ENCODE assay signal across 3 worm cellular contexts in the genomic region with DNA sequence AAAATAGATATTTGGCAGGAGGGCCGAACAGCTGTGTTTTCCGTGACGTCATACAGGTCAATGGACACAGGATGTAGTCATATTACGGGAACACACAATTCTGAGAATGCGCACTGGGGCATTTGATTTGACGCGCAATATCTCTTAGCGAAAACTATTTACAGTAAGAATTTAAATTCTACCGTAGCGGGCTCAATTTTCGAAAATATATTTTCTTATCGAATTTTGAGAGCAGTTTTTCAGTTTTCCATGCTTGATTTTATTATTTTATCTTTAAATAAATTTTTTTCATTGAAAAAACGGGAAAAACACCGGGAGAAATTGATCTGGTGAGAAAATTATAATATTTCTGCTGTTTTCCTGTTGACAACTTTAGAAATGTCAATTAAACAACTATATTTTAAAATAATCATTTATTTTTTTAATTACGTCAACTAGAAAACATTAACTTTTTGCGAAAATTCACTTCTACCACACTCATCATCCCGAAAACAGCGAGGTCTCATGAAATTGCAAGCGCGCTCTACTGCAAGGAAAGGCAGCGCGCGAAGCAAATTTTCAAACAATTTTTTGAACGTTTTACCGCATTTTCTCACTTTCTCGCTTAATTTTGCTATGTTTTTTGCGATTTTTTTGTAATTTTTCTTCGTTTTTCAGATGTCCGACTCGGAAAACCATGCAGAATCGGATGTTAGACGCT.
TF ChIP-seq lines count a peak whose summit lies in the region.

A gene (minus strand): TSS at position 51 of the 700 bp plus-strand sequence.
A gene (plus strand): TSS at position 658 of the 700 bp plus-strand sequence.

TF ChIP-seq in whole organism, L1 larva, 84 proteins besides CTCF, POLR2A, EP300 and RAD21 (continued from another document and continues in another):
- TF ChIP-seq mep-1 (tag; optimal IDR thresholded peaks at IDR 0.05; lab: Kevin White, UChicago) (peak; percentile 86), tlp-1 (tag; optimal IDR thresholded peaks at IDR 0.05; lab: Kevin White, UChicago) (no peak), fos-1 (tag; optimal IDR thresholded peaks at IDR 0.05; lab: Kevin White, UChicago) (peak; percentile 71), pax-3 (tag; optimal IDR thresholded peaks at IDR 0.05; lab: Kevin White, UChicago) (peak; percentile 83), ceh-63 (GFP tag; optimal IDR thresholded peaks at IDR 0.05; lab: Kevin White, UChicago) (no peak), aha-1 (tag; optimal IDR thresholded peaks at IDR 0.05; lab: Kevin White, UChicago) (no peak), grh-1 (GFP tag; IDR thresholded peaks at IDR 0.05; lab: Robert Waterston, UW) (0 out of 2 replicates have a peak, but pooled peaks have one; percentile 12), ama-1 (optimal IDR thresholded peaks at IDR 0.05; lab: Kevin White, UChicago) (no peak), unc-30 (tag; optimal IDR thresholded peaks at IDR 0.05; lab: Kevin White, UChicago) (no peak), unc-98 (GFP tag; IDR thresholded peaks at IDR 0.05; lab: Robert Waterston, UW) (no peak; the same call in 1 of the 2 replicates), mdl-1 (tag; optimal IDR thresholded peaks at IDR 0.05; lab: Kevin White, UChicago) (peak in 1 of 2 experiments; percentile 68), nhr-76 (tag; optimal IDR thresholded peaks at IDR 0.05; lab: Kevin White, UChicago) (no peak), hpl-2 (GFP tag; optimal IDR thresholded peaks at IDR 0.05; lab: Kevin White, UChicago) (no peak), lin-35 (GFP tag; optimal IDR thresholded peaks at IDR 0.05; lab: Kevin White, UChicago) (peak; percentile 92 to 97), F16B12.6 (tag; optimal IDR thresholded peaks at IDR 0.05; lab: Kevin White, UChicago) (peak; percentile 67), mef-2 (tag; optimal IDR thresholded peaks at IDR 0.05; lab: Kevin White, UChicago) (no peak), sox-4 (tag; optimal IDR thresholded peaks at IDR 0.05; lab: Kevin White, UChicago) (peak; percentile 31), lin-14 (GFP tag; optimal IDR thresholded peaks at IDR 0.05; lab: Kevin White, UChicago) (no peak), fkh-4 (tag; optimal IDR thresholded peaks at IDR 0.05; lab: Kevin White, UChicago; ENCODE audit: borderline replicate concordance) (no peak), alr-1 (tag; optimal IDR thresholded peaks at IDR 0.05; lab: Kevin White, UChicago; ENCODE audit: borderline replicate concordance) (peak; percentile 74), nhr-71 (tag; optimal IDR thresholded peaks at IDR 0.05; lab: Kevin White, UChicago) (peak; percentile 87), fkh-8 (tag; optimal IDR thresholded peaks at IDR 0.05; lab: Kevin White, UChicago) (peak; percentile 89), egl-27 (tag; optimal IDR thresholded peaks at IDR 0.05; lab: Kevin White, UChicago) (no peak), egl-13 (tag; optimal IDR thresholded peaks at IDR 0.05; lab: Kevin White, UChicago) (peak; percentile 68), sup-37 (GFP tag; optimal IDR thresholded peaks at IDR 0.05; lab: Kevin White, UChicago) (no peak), jun-1 (tag; optimal IDR thresholded peaks at IDR 0.05; lab: Kevin White, UChicago) (peak; percentile 52), lin-15B (tag; optimal IDR thresholded peaks at IDR 0.05; lab: Kevin White, UChicago) (peak; percentile 91), ces-1 (GFP tag; optimal IDR thresholded peaks at IDR 0.05; lab: Kevin White, UChicago) (no peak), fkh-10 (GFP tag; optimal IDR thresholded peaks at IDR 0.05; lab: Kevin White, UChicago) (peak; percentile 55), C04F5.9 (tag; optimal IDR thresholded peaks at IDR 0.05; lab: Kevin White, UChicago) (peak; percentile 49), efl-1 (optimal IDR thresholded peaks at IDR 0.05; lab: Kevin White, UChicago) (peak; percentile 95 to 96), efl-1 (GFP tag; optimal IDR thresholded peaks at IDR 0.05 in 1 of 2; lab: Kevin White, UChicago) (peak; percentile 92 to 99), hlh-4 (tag; optimal IDR thresholded peaks at IDR 0.05; lab: Kevin White, UChicago) (no peak), nhr-77 (tag; optimal IDR thresholded peaks at IDR 0.05; lab: Kevin White, UChicago) (peak; percentile 40), nhr-84 (tag; optimal IDR thresholded peaks at IDR 0.05; lab: Kevin White, UChicago) (no peak), swsn-7 (tag; optimal IDR thresholded peaks at IDR 0.05; lab: Kevin White, UChicago) (peak; percentile 57), lin-13 (GFP tag; optimal IDR thresholded peaks at IDR 0.05; lab: Kevin White, UChicago) (peak; percentile 77), ztf-11 (tag; optimal IDR thresholded peaks at IDR 0.05; lab: Kevin White, UChicago) (peak in 1 of 2 experiments; percentile 85), C16A3.4 (tag; optimal IDR thresholded peaks at IDR 0.05; lab: Kevin White, UChicago) (peak; percentile 90), irx-1 (tag; optimal IDR thresholded peaks at IDR 0.05; lab: Kevin White, UChicago) (peak; percentile 50)

TF ChIP-seq in whole organism, L3 larva, 47 proteins besides CTCF, POLR2A, EP300 and RAD21 (continued from another document):
- TF ChIP-seq ztf-4 (tag; optimal IDR thresholded peaks at IDR 0.05; lab: Kevin White, UChicago) (no peak), elt-3 (tag; optimal IDR thresholded peaks at IDR 0.05; lab: Kevin White, UChicago) (no peak), tbx-2 (tag; optimal IDR thresholded peaks at IDR 0.05; lab: Kevin White, UChicago) (no peak), lsy-12 (tag; optimal IDR thresholded peaks at IDR 0.05; lab: Kevin White, UChicago) (no peak), lin-39 (tag; optimal IDR thresholded peaks at IDR 0.05; lab: Kevin White, UChicago) (peak; percentile 45), ceh-82 (tag; optimal IDR thresholded peaks at IDR 0.05; lab: Kevin White, UChicago) (no peak), fkh-2 (tag; optimal IDR thresholded peaks at IDR 0.05; lab: Kevin White, UChicago) (no peak), nhr-11 (tag; optimal IDR thresholded peaks at IDR 0.05; lab: Kevin White, UChicago) (no peak), nhr-25 (tag; optimal IDR thresholded peaks at IDR 0.05; lab: Kevin White, UChicago) (peak; percentile 80), unc-39 (tag; optimal IDR thresholded peaks at IDR 0.05; lab: Kevin White, UChicago) (no peak), nhr-23 (tag; optimal IDR thresholded peaks at IDR 0.05; lab: Kevin White, UChicago) (peak; percentile 89), hmg-11 (tag; optimal IDR thresholded peaks at IDR 0.05; lab: Kevin White, UChicago) (peak; percentile 36), egl-27 (tag; optimal IDR thresholded peaks at IDR 0.05; lab: Kevin White, UChicago) (no peak), eor-1 (tag; optimal IDR thresholded peaks at IDR 0.05; lab: Kevin White, UChicago) (no peak), R02D3.7 (tag; optimal IDR thresholded peaks at IDR 0.05; lab: Kevin White, UChicago) (peak; percentile 39), mml-1 (tag; optimal IDR thresholded peaks at IDR 0.05; lab: Kevin White, UChicago) (no peak), pha-4 (tag; optimal IDR thresholded peaks at IDR 0.05; lab: Kevin White, UChicago) (peak; percentile 84), pqm-1 (tag; optimal IDR thresholded peaks at IDR 0.05; lab: Kevin White, UChicago) (peak; percentile 17), sea-2 (GFP tag; optimal IDR thresholded peaks at IDR 0.05; lab: Kevin White, UChicago) (no peak), zag-1 (tag; optimal IDR thresholded peaks at IDR 0.05; lab: Kevin White, UChicago) (no peak), elt-1 (tag; optimal IDR thresholded peaks at IDR 0.05; lab: Kevin White, UChicago) (no peak), ZK546.5 (tag; optimal IDR thresholded peaks at IDR 0.05; lab: Kevin White, UChicago) (no peak), skn-1 (tag; optimal IDR thresholded peaks at IDR 0.05; lab: Kevin White, UChicago) (peak; percentile 67), fkh-10 (GFP tag; optimal IDR thresholded peaks at IDR 0.05; lab: Kevin White, UChicago) (peak; percentile 27), ama-1 (optimal IDR thresholded peaks at IDR 0.05; lab: Kevin White, UChicago) (no peak), elt-2 (tag; optimal IDR thresholded peaks at IDR 0.05; lab: Kevin White, UChicago) (peak; percentile 52), aly-2 (tag; optimal IDR thresholded peaks at IDR 0.05; lab: Kevin White, UChicago) (no peak), unc-62 (GFP tag; optimal IDR thresholded peaks at IDR 0.05; lab: Kevin White, UChicago) (no peak), nhr-237 (tag; optimal IDR thresholded peaks at IDR 0.05; lab: Kevin White, UChicago) (no peak), nhr-12 (tag; optimal IDR thresholded peaks at IDR 0.05; lab: Kevin White, UChicago) (no peak)

TF ChIP-seq in whole organism, young adult, 124 proteins besides CTCF, POLR2A, EP300 and RAD21 (continued from another document and continues in another):
- TF ChIP-seq hrde-1 (tag; optimal IDR thresholded peaks at IDR 0.05; lab: Kevin White, UChicago; ENCODE audit: borderline replicate concordance) (no peak), B0019.2 (GFP tag; conservative IDR thresholded peaks at IDR 0.05; lab: Robert Waterston, UW) (0 out of 2 replicates have a peak, but pooled peaks have one; percentile 28), efl-1 (GFP tag; optimal IDR thresholded peaks at IDR 0.05; lab: Kevin White, UChicago) (peak; percentile 95), mxl-1 (tag; optimal IDR thresholded peaks at IDR 0.05; lab: Kevin White, UChicago) (no peak), fkh-3 (tag; optimal IDR thresholded peaks at IDR 0.05; lab: Kevin White, UChicago) (no peak), lsl-1 (GFP tag; optimal IDR thresholded peaks at IDR 0.05; lab: Kevin White, UChicago) (peak; percentile 65), hlh-26 (GFP tag; conservative IDR thresholded peaks at IDR 0.05; lab: Robert Waterston, UW) (no peak), ztf-28 (GFP tag; IDR thresholded peaks at IDR 0.05; lab: Robert Waterston, UW) (0 out of 2 replicates have a peak, but pooled peaks have one; percentile 64), madf-3 (GFP tag; IDR thresholded peaks at IDR 0.05; lab: Robert Waterston, UW) (0 out of 2 replicates have a peak, but pooled peaks have one; percentile 40), rpc-1 (optimal IDR thresholded peaks at IDR 0.05; lab: Kevin White, UChicago) (no peak), rpc-1 (tag; optimal IDR thresholded peaks at IDR 0.05; lab: Kevin White, UChicago) (no peak), Y79H2A.3 (GFP tag; conservative IDR thresholded peaks at IDR 0.05; lab: Robert Waterston, UW) (no peak), K12H6.12 (tag; optimal IDR thresholded peaks at IDR 0.05; lab: Kevin White, UChicago) (peak; percentile 43), nhr-80 (tag; optimal IDR thresholded peaks at IDR 0.05; lab: Kevin White, UChicago) (peak; percentile 26), him-1 (tag; optimal IDR thresholded peaks at IDR 0.05; lab: Kevin White, UChicago) (peak; percentile 46), F10E7.11 (tag; optimal IDR thresholded peaks at IDR 0.05; lab: Kevin White, UChicago) (no peak), tbp1 (GFP tag; optimal IDR thresholded peaks at IDR 0.05; lab: Kevin White, UChicago) (peak; percentile 52), ceh-27 (GFP tag; optimal IDR thresholded peaks at IDR 0.05; lab: Kevin White, UChicago) (peak; percentile 84), lin-35 (GFP tag; optimal IDR thresholded peaks at IDR 0.05; lab: Kevin White, UChicago) (peak in 2 of 3 experiments; percentile 23 to 82), aptf-2 (GFP tag; conservative IDR thresholded peaks at IDR 0.05; lab: Robert Waterston, UW) (0 out of 2 replicates have a peak, but pooled peaks have one; percentile 62), B0261.1 (tag; optimal IDR thresholded peaks at IDR 0.05; lab: Kevin White, UChicago) (no peak), ztf-25 (GFP tag; IDR thresholded peaks at IDR 0.05; lab: Robert Waterston, UW) (0 out of 2 replicates have a peak, but pooled peaks have one; percentile 7), F49E8.2 (tag; optimal IDR thresholded peaks at IDR 0.05; lab: Kevin White, UChicago; ENCODE audit: insufficient read depth) (peak; percentile 49), egl-18 (GFP tag; IDR thresholded peaks at IDR 0.05; lab: Robert Waterston, UW) (no peak), hmg-20 (GFP tag; IDR thresholded peaks at IDR 0.05; lab: Robert Waterston, UW) (no peak), ekl-4 (GFP tag; IDR thresholded peaks at IDR 0.05; lab: Robert Waterston, UW) (no peak), snpc-4 (GFP tag; optimal IDR thresholded peaks at IDR 0.05; lab: Kevin White, UChicago) (no peak), snpc-4 (tag; optimal IDR thresholded peaks at IDR 0.05; lab: Kevin White, UChicago) (peak in 3 of 4 experiments; percentile 9 to 65 (median 55)), hmg-1.2 (GFP tag; IDR thresholded peaks at IDR 0.05; lab: Robert Waterston, UW) (peak; percentile 57; the same call in 1 of the 2 replicates), lin-26 (GFP tag; IDR thresholded peaks at IDR 0.05; lab: Robert Waterston, UW) (no peak), F22D6.2 (tag; optimal IDR thresholded peaks at IDR 0.05; lab: Kevin White, UChicago) (no peak), pbrm-1 (GFP tag; IDR thresholded peaks at IDR 0.05; lab: Robert Waterston, UW) (peak; percentile 37; the same call in 1 of the 2 replicates), Y53G8AR.9 (GFP tag; conservative IDR thresholded peaks at IDR 0.05; lab: Robert Waterston, UW) (0 out of 2 replicates have a peak, but pooled peaks have one; percentile 34), snpc-3.4 (tag; optimal IDR thresholded peaks at IDR 0.05; lab: Kevin White, UChicago) (no peak), athp-1 (tag; optimal IDR thresholded peaks at IDR 0.05; lab: Kevin White, UChicago) (peak; percentile 10), gei-17 (GFP tag; optimal IDR thresholded peaks at IDR 0.05; lab: Kevin White, UChicago) (no peak), bed-2 (GFP tag; IDR thresholded peaks at IDR 0.05; lab: Robert Waterston, UW) (peak; percentile 63; the same call in 1 of the 2 replicates), B0336.3 (GFP tag; IDR thresholded peaks at IDR 0.05; lab: Robert Waterston, UW) (no peak), Y53F4B.3 (GFP tag; IDR thresholded peaks at IDR 0.05; lab: Robert Waterston, UW) (0 out of 2 replicates have a peak, but pooled peaks have one; percentile 19), T07F8.4 (tag; optimal IDR thresholded peaks at IDR 0.05; lab: Kevin White, UChicago) (no peak), K11D2.4 (GFP tag; IDR thresholded peaks at IDR 0.05; lab: Robert Waterston, UW) (no peak), madf-10 (tag; optimal IDR thresholded peaks at IDR 0.05; lab: Kevin White, UChicago) (peak; percentile 30), Y95B8A.8 (GFP tag; IDR thresholded peaks at IDR 0.05; lab: Robert Waterston, UW) (peak; percentile 66; the same call in 1 of the 2 replicates), nfya-1 (tag; optimal IDR thresholded peaks at IDR 0.05; lab: Kevin White, UChicago; ENCODE audit: borderline replicate concordance, insufficient read depth) (no peak), ztf-18 (tag; optimal IDR thresholded peaks at IDR 0.05; lab: Kevin White, UChicago) (peak; percentile 38), dox-1 (GFP tag; IDR thresholded peaks at IDR 0.05; lab: Robert Waterston, UW) (peak; percentile 90), Y67H2A.10 (GFP tag; conservative IDR thresholded peaks at IDR 0.05; lab: Robert Waterston, UW) (peak; percentile 70; the same call in 1 of the 2 replicates), attf-3 (GFP tag; conservative IDR thresholded peaks at IDR 0.05; lab: Robert Waterston, UW) (0 out of 2 replicates have a peak, but pooled peaks have one; percentile 14), ceh-91 (GFP tag; IDR thresholded peaks at IDR 0.05; lab: Robert Waterston, UW) (peak; percentile 76), sea-2 (GFP tag; IDR thresholded peaks at IDR 0.05; lab: Robert Waterston, UW) (no peak), nfyb-1 (GFP tag; IDR thresholded peaks at IDR 0.05; lab: Robert Waterston, UW) (no peak), F23B12.7 (tag; optimal IDR thresholded peaks at IDR 0.05; lab: Kevin White, UChicago; ENCODE audit: insufficient read depth) (peak; percentile 76), nhr-120 (GFP tag; IDR thresholded peaks at IDR 0.05; lab: Robert Waterston, UW) (no peak), zim-3 (tag; optimal IDR thresholded peaks at IDR 0.05; lab: Kevin White, UChicago) (no peak), ceh-58 (GFP tag; IDR thresholded peaks at IDR 0.05; lab: Robert Waterston, UW) (no peak), F33H1.4 (GFP tag; IDR thresholded peaks at IDR 0.05; lab: Robert Waterston, UW) (peak; percentile 51), zfh-2 (GFP tag; conservative IDR thresholded peaks at IDR 0.05; lab: Robert Waterston, UW) (no peak), rcor-1 (GFP tag; IDR thresholded peaks at IDR 0.05; lab: Robert Waterston, UW) (peak; percentile 52), F57C9.4 (tag; optimal IDR thresholded peaks at IDR 0.05; lab: Kevin White, UChicago) (no peak), unc-62 (GFP tag; optimal IDR thresholded peaks at IDR 0.05; lab: Kevin White, UChicago) (no peak)
